Worm (Caenorhabditis elegans): ENCODE measurements around the gene lin-52.

DNA sequence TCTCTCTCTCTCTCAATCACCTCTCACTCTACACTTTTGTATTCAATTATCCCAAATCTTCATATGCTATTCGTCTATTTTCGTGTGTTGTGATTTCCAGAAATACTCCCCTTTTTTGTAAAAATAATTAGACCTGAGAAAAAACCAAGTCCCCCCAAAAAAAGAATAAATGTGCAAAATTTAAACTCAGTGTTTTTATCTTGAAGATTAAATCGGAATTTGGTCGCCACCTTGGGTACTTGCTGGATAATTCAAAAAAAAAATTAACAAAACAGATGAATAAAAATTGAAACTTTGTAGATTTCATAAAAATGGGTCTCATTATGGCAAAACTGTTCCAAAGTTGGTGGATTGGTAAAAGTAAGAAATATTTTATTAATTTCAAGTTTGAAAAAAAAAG, 1.6 kb downstream of the lin-52 start, which contains the start of gene arl-5:
- TF ChIP-seq ama-1 (optimal IDR thresholded peaks at IDR 0.05) (no peak), C34F6.9 (tag; optimal IDR thresholded peaks at IDR 0.05) (no peak), unc-39 (tag; optimal IDR thresholded peaks at IDR 0.05) (no peak), snpc-4 (tag; optimal IDR thresholded peaks at IDR 0.05) (no peak), sma-3 (GFP tag; optimal IDR thresholded peaks at IDR 0.05) (no peak), zag-1 (tag; optimal IDR thresholded peaks at IDR 0.05) (no peak), dmd-4 (tag; optimal IDR thresholded peaks at IDR 0.05) (no peak), aly-2 (tag; optimal IDR thresholded peaks at IDR 0.05) (no peak), lsy-2 (tag; optimal IDR thresholded peaks at IDR 0.05) (no peak), nhr-237 (tag; optimal IDR thresholded peaks at IDR 0.05) (no peak), nhr-25 (tag; optimal IDR thresholded peaks at IDR 0.05) (no peak), egl-27 (tag; optimal IDR thresholded peaks at IDR 0.05) (no peak), unc-62 (GFP tag; optimal IDR thresholded peaks at IDR 0.05) (no peak)
